Worm (Caenorhabditis elegans) whole organism, L3 larva: ENCODE data around the gene C29E4.15.

Source experiments
- ZK546.5 ChIP-seq: sonication (generic microtip); optimal IDR thresholded peaks from 2 replicates; lab custom pipeline; 2017; ENCODE audit warnings: missing biosample characterization, missing genetic modification characterization
- fkh-10 ChIP-seq: sonication (generic microtip); optimal IDR thresholded peaks from 2 replicates; lab custom pipeline; 2017; ENCODE audit warnings: missing biosample characterization, missing genetic modification reagents, missing genetic modification characterization
- nhr-11 ChIP-seq: fragments of 150-350 bp; optimal IDR thresholded peaks from 2 replicates; lab custom pipeline; 2014; ENCODE audit warnings: missing biosample characterization, missing genetic modification characterization
- nhr-77 ChIP-seq: fragments of 150-350 bp; optimal IDR thresholded peaks from 2 replicates; lab custom pipeline; 2014; ENCODE audit warnings: missing biosample characterization, missing genetic modification characterization
- pha-4 ChIP-seq: fragments of 150-350 bp; optimal IDR thresholded peaks from 2 replicates; lab custom pipeline; 2014; ENCODE audit warnings: missing biosample characterization, missing genetic modification reagents, missing genetic modification characterization
- unc-39 ChIP-seq: sonication (generic microtip); optimal IDR thresholded peaks from 4 replicates; lab custom pipeline; 2017; ENCODE audit warnings: missing biosample characterization, missing genetic modification characterization
- ztf-11 ChIP-seq: fragments of 150-350 bp; optimal IDR thresholded peaks from 2 replicates; lab custom pipeline; 2014; ENCODE audit warnings: missing biosample characterization, missing genetic modification characterization

DNA sequence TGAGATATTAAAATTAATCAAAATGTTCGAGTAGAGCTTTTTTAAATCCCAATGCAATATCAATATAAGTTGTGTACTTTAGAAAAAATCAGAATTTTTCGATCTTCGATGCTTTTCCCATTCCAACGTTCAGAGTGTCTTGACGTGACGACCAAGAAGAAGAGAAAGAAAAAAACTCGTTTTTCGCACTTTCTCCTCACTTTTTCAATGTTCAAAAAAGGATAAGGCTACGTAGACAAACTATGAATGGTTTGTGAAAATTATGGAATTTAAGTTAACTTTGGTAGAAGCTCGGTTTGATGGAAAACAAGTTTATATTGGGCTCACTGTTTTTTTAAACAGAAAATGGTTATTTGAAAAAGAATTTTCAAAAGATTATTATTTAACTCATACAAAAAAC is 4.7 kb upstream of the C29E4.15 start:
- TF ChIP-seq ZK546.5 (tag; lab: Kevin White, UChicago) (no peak), nhr-11 (tag; lab: Kevin White, UChicago) (no peak), pha-4 (tag; lab: Kevin White, UChicago) (no peak), ztf-11 (tag; lab: Kevin White, UChicago) (no peak), unc-39 (no peak), nhr-77 (tag; lab: Kevin White, UChicago) (no peak), fkh-10 (GFP tag; lab: Kevin White, UChicago) (no peak)
